Worm (Caenorhabditis elegans): ENCODE data around the gene str-61.

ce11 chrV:16679237-16679636 lies 8.1 kb upstream of the str-61 start, which contains the start of gene srz-103:
- TF ChIP-seq mec-3 (tag; optimal IDR thresholded peaks at IDR 0.05; ENCODE audit: borderline replicate concordance) (no peak), ttx-3 (tag; optimal IDR thresholded peaks at IDR 0.05) (no peak), ceh-14 (tag; optimal IDR thresholded peaks at IDR 0.05) (no peak), hlh-30 (tag; optimal IDR thresholded peaks at IDR 0.05; ENCODE audit: insufficient read depth) (no peak), fkh-6 (tag; optimal IDR thresholded peaks at IDR 0.05) (no peak), ceh-9 (tag; optimal IDR thresholded peaks at IDR 0.05) (no peak), dve-1 (tag; optimal IDR thresholded peaks at IDR 0.05) (no peak), pat-9 (tag; optimal IDR thresholded peaks at IDR 0.05) (no peak), unc-55 (GFP tag; optimal IDR thresholded peaks at IDR 0.05) (no peak), dmd-4 (tag; optimal IDR thresholded peaks at IDR 0.05; ENCODE audit: borderline replicate concordance) (no peak), unc-86 (tag; optimal IDR thresholded peaks at IDR 0.05) (no peak)
